Fruit fly (Drosophila melanogaster): ENCODE results near the gene Nepl8.

Nepl8 gene

dm6 chr2L:16451858-16452257 lies 36.1 kb upstream of the Nepl8 start (continued):
- TF ChIP-seq CG15514 (GFP tag; optimal IDR thresholded peaks at IDR 0.05) = peak; percentile 9
- TF ChIP-seq Hr3 (GFP tag; optimal IDR thresholded peaks at IDR 0.05) = no peak
- no peak for TF ChIP-seq CG9797 (GFP tag; optimal IDR thresholded peaks at IDR 0.05)
- no peak for TF ChIP-seq MBD-R2 (GFP tag; IDR thresholded peaks at IDR 0.05)
- peak; percentile 41 for TF ChIP-seq CG2678 (tag; optimal IDR thresholded peaks at IDR 0.05)
- TF ChIP-seq Sox100B (GFP tag; optimal IDR thresholded peaks at IDR 0.05) = peak; percentile 10
- TF ChIP-seq Doc3 (GFP tag; IDR thresholded peaks at IDR 0.05; ENCODE audit: partially characterized antibody) = no peak
- TF ChIP-seq CG31388 (GFP tag; optimal IDR thresholded peaks at IDR 0.05) = no peak
- TF ChIP-seq CG10209 (GFP tag; optimal IDR thresholded peaks at IDR 0.05) = peak; percentile 4
- no peak for TF ChIP-seq tx (GFP tag; optimal IDR thresholded peaks at IDR 0.05)
- TF ChIP-seq CG18599 (GFP tag; optimal IDR thresholded peaks at IDR 0.05) = peak; percentile 34
- TF ChIP-seq Hr39 (optimal IDR thresholded peaks at IDR 0.05) = no peak
- no peak for TF ChIP-seq slou (GFP tag; optimal IDR thresholded peaks at IDR 0.05)
- no peak for TF ChIP-seq CG12769 (tag; optimal IDR thresholded peaks at IDR 0.05)
- no peak for TF ChIP-seq aop (GFP tag; IDR thresholded peaks at IDR 0.05)
- TF ChIP-seq zen (tag; optimal IDR thresholded peaks at IDR 0.05) = no peak
- no peak for TF ChIP-seq ro (GFP tag; IDR thresholded peaks at IDR 0.05)
- no peak for TF ChIP-seq CG7745 (tag; optimal IDR thresholded peaks at IDR 0.05)
- TF ChIP-seq sr (GFP tag; IDR thresholded peaks at IDR 0.05) = no peak
- TF ChIP-seq insv (GFP tag; optimal IDR thresholded peaks at IDR 0.05) = no peak
- TF ChIP-seq pan (optimal IDR thresholded peaks at IDR 0.05) = no peak
- TF ChIP-seq pan (GFP tag; optimal IDR thresholded peaks at IDR 0.05 in 1 of 2, IDR thresholded peaks at IDR 0.05 in 1 of 2) = no peak
- TF ChIP-seq lmd (GFP tag; IDR thresholded peaks at IDR 0.05) = no peak
- TF ChIP-seq Adf1 (GFP tag; IDR thresholded peaks at IDR 0.05) = no peak; the same call in 1 of the 2 replicates
- no peak for TF ChIP-seq az2 (GFP tag; optimal IDR thresholded peaks at IDR 0.05)
- TF ChIP-seq Atf-2 (GFP tag; optimal IDR thresholded peaks at IDR 0.05) = no peak
- TF ChIP-seq CG7786 (GFP tag; optimal IDR thresholded peaks at IDR 0.05) = no peak
- no peak for TF ChIP-seq ham (GFP tag; IDR thresholded peaks at IDR 0.05)
- no peak for TF ChIP-seq eyg (GFP tag; optimal IDR thresholded peaks at IDR 0.05)
- TF ChIP-seq toy (GFP tag; IDR thresholded peaks at IDR 0.05) = no peak
- no peak for TF ChIP-seq br (optimal IDR thresholded peaks at IDR 0.05)
- TF ChIP-seq CG17361 (GFP tag; IDR thresholded peaks at IDR 0.05) = no peak
- no peak for TF ChIP-seq ftz-f1 (GFP tag; optimal IDR thresholded peaks at IDR 0.05)
- no peak for TF ChIP-seq pum (GFP tag; optimal IDR thresholded peaks at IDR 0.05)
- no peak for TF ChIP-seq CG4820 (GFP tag; optimal IDR thresholded peaks at IDR 0.05)
- no peak for TF ChIP-seq CG17568 (GFP tag; optimal IDR thresholded peaks at IDR 0.05)
- no peak for TF ChIP-seq Lhr (GFP tag; optimal IDR thresholded peaks at IDR 0.05)
- peak; percentile 61 for TF ChIP-seq ATbp (GFP tag; optimal IDR thresholded peaks at IDR 0.05)
- no peak for TF ChIP-seq CG34376 (GFP tag; optimal IDR thresholded peaks at IDR 0.05)
- no peak for TF ChIP-seq CG3838 (GFP tag; optimal IDR thresholded peaks at IDR 0.05)
- no peak for TF ChIP-seq gro (GFP tag; optimal IDR thresholded peaks at IDR 0.05)
- no peak for TF ChIP-seq Tbp (GFP tag; optimal IDR thresholded peaks at IDR 0.05)
- no peak for TF ChIP-seq HLHmδ (GFP tag; optimal IDR thresholded peaks at IDR 0.05)
- TF ChIP-seq sima (GFP tag; optimal IDR thresholded peaks at IDR 0.05) = no peak
- TF ChIP-seq pfk (GFP tag; optimal IDR thresholded peaks at IDR 0.05) = no peak
- no peak for TF ChIP-seq CG11456 (GFP tag; IDR thresholded peaks at IDR 0.05)
- no peak for TF ChIP-seq CG17385 (GFP tag; optimal IDR thresholded peaks at IDR 0.05)
- no peak for TF ChIP-seq D (optimal IDR thresholded peaks at IDR 0.05)
- no peak for TF ChIP-seq D (GFP tag; optimal IDR thresholded peaks at IDR 0.05)
- TF ChIP-seq CG7556 (GFP tag; optimal IDR thresholded peaks at IDR 0.05) = no peak
- TF ChIP-seq C15 (GFP tag; IDR thresholded peaks at IDR 0.05) = no peak
- TF ChIP-seq HmgD (GFP tag; optimal IDR thresholded peaks at IDR 0.05) = no peak
- TF ChIP-seq CG3065 (GFP tag; optimal IDR thresholded peaks at IDR 0.05) = no peak
- TF ChIP-seq CG14014 (GFP tag; IDR thresholded peaks at IDR 0.05) = no peak

Measured in whole organism, embryonic.